Worm (Caenorhabditis elegans) whole organism, L2 larva: Measurements from ENCODE around the gene H04D03.7.

ENCODE experiments used
- C34F6.9 ChIP-seq: fragments of 150-350 bp; optimal IDR thresholded peaks from 2 replicates; lab custom pipeline; 2014; ENCODE audit warnings: missing biosample characterization, missing genetic modification characterization
- F13H6.1 ChIP-seq: sonication (generic microtip); optimal IDR thresholded peaks from 2 replicates; lab custom pipeline; 2016; ENCODE audit warnings: missing genetic modification characterization, missing compliant biosample characterization
- R02D3.7 ChIP-seq: fragments of 150-350 bp; optimal IDR thresholded peaks from 2 replicates; lab custom pipeline; 2014; ENCODE audit warnings: missing biosample characterization, missing genetic modification characterization
- Y55F3AM.14 ChIP-seq: fragments of 200-800 bp; sonication (Bioruptor generic); optimal IDR thresholded peaks from 2 replicates; lab custom pipeline; 2018; ENCODE audit warnings: mild to moderate bottlenecking, missing genetic modification characterization, missing compliant biosample characterization
- ZK546.5 ChIP-seq: sonication (generic microtip); optimal IDR thresholded peaks from 2 replicates; lab custom pipeline; 2017; ENCODE audit warnings: missing biosample characterization, missing genetic modification characterization
- alr-1 ChIP-seq: fragments of 150-350 bp; optimal IDR thresholded peaks from 2 replicates; lab custom pipeline; 2014; ENCODE audit warnings: missing biosample characterization, missing genetic modification characterization
- aly-2 ChIP-seq: fragments of 150-350 bp; optimal IDR thresholded peaks from 2 replicates; lab custom pipeline; 2014; ENCODE audit warnings: missing biosample characterization, missing genetic modification characterization
- ama-1 ChIP-seq: fragments of 150-350 bp; optimal IDR thresholded peaks from 2 replicates; lab custom pipeline; 2018; ENCODE audit warnings: inconsistent platforms
- blmp-1 ChIP-seq: sonication (generic microtip); optimal IDR thresholded peaks from 2 replicates; lab custom pipeline; 2017; ENCODE audit warnings: missing genetic modification characterization, mild to moderate bottlenecking, missing compliant biosample characterization, antibody characterized with exemption, moderate library complexity; ENCODE audit not compliant: insufficient read depth
- ceh-16 ChIP-seq: fragments of 150-350 bp; optimal IDR thresholded peaks from 2 replicates; lab custom pipeline; 2014; ENCODE audit warnings: missing biosample characterization, missing genetic modification characterization
- ceh-82 ChIP-seq: fragments of 150-350 bp; optimal IDR thresholded peaks from 2 replicates; lab custom pipeline; 2014; ENCODE audit warnings: missing biosample characterization, missing genetic modification characterization
- crh-2 ChIP-seq: sonication (generic microtip); optimal IDR thresholded peaks from 2 replicates; lab custom pipeline; 2017; ENCODE audit warnings: missing biosample characterization, missing genetic modification characterization
- dmd-4 ChIP-seq: sonication (generic microtip); optimal IDR thresholded peaks from 2 replicates; lab custom pipeline; 2017; ENCODE audit warnings: missing biosample characterization, missing genetic modification characterization
- egl-27 ChIP-seq: sonication (generic microtip); optimal IDR thresholded peaks from 3 replicates; lab custom pipeline; 2017; ENCODE audit warnings: missing biosample characterization, missing genetic modification reagents, missing genetic modification characterization
- elt-1 ChIP-seq: fragments of 150-350 bp; optimal IDR thresholded peaks from 2 replicates; lab custom pipeline; 2014; ENCODE audit warnings: missing biosample characterization, missing genetic modification characterization
- elt-3 ChIP-seq: sonication (generic microtip); optimal IDR thresholded peaks from 2 replicates; lab custom pipeline; 2017; ENCODE audit warnings: missing biosample characterization, missing genetic modification characterization
- fos-1 ChIP-seq: fragments of 150-350 bp; optimal IDR thresholded peaks from 2 replicates; lab custom pipeline; 2014; ENCODE audit warnings: missing biosample characterization, missing genetic modification characterization
- gmeb-1 ChIP-seq: fragments of 150-350 bp; optimal IDR thresholded peaks from 2 replicates; lab custom pipeline; 2014; ENCODE audit warnings: missing biosample characterization, missing genetic modification characterization
- lin-11 ChIP-seq: fragments of 150-350 bp; sonication (generic microtip); optimal IDR thresholded peaks from 2 replicates; lab custom pipeline; 2014; ENCODE audit warnings: missing biosample characterization, missing genetic modification characterization, inconsistent platforms, mixed read lengths
- lin-13 ChIP-seq: fragments of 150-350 bp; optimal IDR thresholded peaks from 2 replicates; lab custom pipeline; 2014; ENCODE audit warnings: missing biosample characterization, missing genetic modification reagents, missing genetic modification characterization
- lin-39 ChIP-seq: fragments of 150-350 bp; optimal IDR thresholded peaks from 2 replicates; lab custom pipeline; 2014; ENCODE audit warnings: missing biosample characterization, missing genetic modification reagents, missing genetic modification characterization
- lsy-2 ChIP-seq, 2 experiments: fragments of 150-350 bp in 1 of 2; sonication (generic microtip) in 1 of 2; optimal IDR thresholded peaks; 2 replicates each; lab custom pipeline; 2014 to 2017; ENCODE audit warnings: missing biosample characterization in 2 of 2, missing genetic modification characterization in 2 of 2
- mab-5 ChIP-seq: fragments of 150-350 bp; optimal IDR thresholded peaks from 2 replicates; lab custom pipeline; 2014; ENCODE audit warnings: missing biosample characterization, missing genetic modification characterization
- mbf-1 ChIP-seq: sonication (generic microtip); optimal IDR thresholded peaks from 2 replicates; lab custom pipeline; 2017; ENCODE audit warnings: missing biosample characterization, missing genetic modification characterization
- mdl-1 ChIP-seq, 2 experiments: fragments of 150-350 bp in 1 of 2; sonication (generic microtip) in 1 of 2; optimal IDR thresholded peaks; 2 replicates each; lab custom pipeline; 2017; ENCODE audit warnings: missing biosample characterization in 2 of 2, missing genetic modification characterization in 2 of 2
- nhr-10 ChIP-seq: sonication (generic microtip); optimal IDR thresholded peaks from 2 replicates; lab custom pipeline; 2017; ENCODE audit warnings: missing biosample characterization, missing genetic modification characterization
- nhr-11 ChIP-seq: fragments of 150-350 bp; optimal IDR thresholded peaks from 2 replicates; lab custom pipeline; 2014; ENCODE audit warnings: missing biosample characterization, missing genetic modification characterization
- nhr-12 ChIP-seq: fragments of 150-350 bp; optimal IDR thresholded peaks from 2 replicates; lab custom pipeline; 2014; ENCODE audit warnings: missing biosample characterization, missing genetic modification characterization
- nhr-129 ChIP-seq: fragments of 150-350 bp; optimal IDR thresholded peaks from 2 replicates; lab custom pipeline; 2014; ENCODE audit warnings: missing biosample characterization, missing genetic modification characterization
- nhr-21 ChIP-seq: fragments of 150-350 bp; optimal IDR thresholded peaks from 2 replicates; lab custom pipeline; 2014; ENCODE audit warnings: missing biosample characterization, missing genetic modification characterization
- nhr-23 ChIP-seq: fragments of 150-350 bp; optimal IDR thresholded peaks from 2 replicates; lab custom pipeline; 2014; ENCODE audit warnings: missing biosample characterization, missing genetic modification reagents, missing genetic modification characterization
- nhr-237 ChIP-seq: fragments of 150-350 bp; optimal IDR thresholded peaks from 2 replicates; lab custom pipeline; 2014; ENCODE audit warnings: missing biosample characterization, missing genetic modification characterization
- nhr-25 ChIP-seq: fragments of 150-350 bp; sonication (generic microtip); optimal IDR thresholded peaks from 3 replicates; lab custom pipeline; 2014; ENCODE audit warnings: missing biosample characterization, missing genetic modification characterization
- nhr-6 ChIP-seq: fragments of 150-350 bp; optimal IDR thresholded peaks from 2 replicates; lab custom pipeline; 2014; ENCODE audit warnings: missing biosample characterization, missing genetic modification characterization
- nhr-77 ChIP-seq: fragments of 150-350 bp; optimal IDR thresholded peaks from 2 replicates; lab custom pipeline; 2014; ENCODE audit warnings: missing biosample characterization, missing genetic modification characterization
- peb-1 ChIP-seq: fragments of 150-350 bp; optimal IDR thresholded peaks from 2 replicates; lab custom pipeline; 2014; ENCODE audit warnings: missing biosample characterization, missing genetic modification characterization
- sem-4 ChIP-seq: fragments of 150-350 bp; optimal IDR thresholded peaks from 2 replicates; lab custom pipeline; 2014; ENCODE audit warnings: missing biosample characterization, missing genetic modification reagents, missing genetic modification characterization
- skn-1 ChIP-seq: sonication (generic microtip); optimal IDR thresholded peaks from 2 replicates; lab custom pipeline; 2017; ENCODE audit warnings: missing biosample characterization, missing genetic modification characterization
- sma-3 ChIP-seq: sonication (generic microtip); optimal IDR thresholded peaks from 2 replicates; lab custom pipeline; 2016; ENCODE audit warnings: missing genetic modification reagents, missing genetic modification characterization, missing compliant biosample characterization
- sma-9 ChIP-seq, 2 experiments: fragments of 150-350 bp in 1 of 2; sonication (generic microtip) in 1 of 2; optimal IDR thresholded peaks; 2 replicates each; lab custom pipeline; 2014 to 2016; ENCODE audit warnings: missing genetic modification characterization in 2 of 2, mild to moderate bottlenecking in 1 of 2, missing biosample characterization in 1 of 2, missing compliant biosample characterization in 1 of 2, missing genetic modification reagents in 1 of 2, moderate library complexity in 1 of 2
- snpc-4 ChIP-seq: fragments of 150-350 bp; optimal IDR thresholded peaks from 2 replicates; lab custom pipeline; 2014; ENCODE audit warnings: missing biosample characterization, missing genetic modification characterization
- unc-39 ChIP-seq: fragments of 150-350 bp; optimal IDR thresholded peaks from 2 replicates; lab custom pipeline; 2014; ENCODE audit warnings: missing biosample characterization, missing genetic modification characterization
- unc-55 ChIP-seq: fragments of 150-350 bp; sonication (generic microtip); optimal IDR thresholded peaks from 3 replicates; lab custom pipeline; 2014; ENCODE audit warnings: missing biosample characterization, missing genetic modification reagents, missing genetic modification characterization
- unc-62 ChIP-seq: fragments of 150-350 bp; optimal IDR thresholded peaks from 2 replicates; lab custom pipeline; 2014; ENCODE audit warnings: missing biosample characterization, missing genetic modification reagents, missing genetic modification characterization
- zag-1 ChIP-seq: fragments of 150-350 bp; optimal IDR thresholded peaks from 2 replicates; lab custom pipeline; 2014; ENCODE audit warnings: missing biosample characterization, missing genetic modification characterization
- ztf-1 ChIP-seq: fragments of 200-800 bp; sonication (Bioruptor generic); conservative IDR thresholded peaks from 2 replicates; pipeline ENCODE4 v1.3.6; 2022; ENCODE audit warnings: missing genetic modification characterization, missing compliant biosample characterization
- ztf-11 ChIP-seq: sonication (generic microtip); optimal IDR thresholded peaks from 2 replicates; lab custom pipeline; 2017; ENCODE audit warnings: missing biosample characterization, missing genetic modification characterization
- ztf-4 ChIP-seq: fragments of 150-350 bp; optimal IDR thresholded peaks from 2 replicates; lab custom pipeline; 2014; ENCODE audit warnings: missing biosample characterization, missing genetic modification characterization

H04D03.7 gene

ce11 chrIII:10462935-10463548, 16.4 kb upstream of the H04D03.7 start:
- TF ChIP-seq unc-62 (GFP tag; lab: Kevin White, UChicago) (no peak), nhr-11 (no peak), sma-3 (GFP tag; lab: Kevin White, UChicago) (no peak), fos-1 (tag; lab: Kevin White, UChicago) (no peak), mab-5 (tag; lab: Kevin White, UChicago) (no peak), unc-39 (no peak), unc-55 (GFP tag; lab: Kevin White, UChicago) (no peak), elt-1 (tag; lab: Kevin White, UChicago) (no peak), lin-39 (tag; lab: Kevin White, UChicago) (no peak), lsy-2 (tag; optimal IDR thresholded peaks at IDR 0.05; lab: Kevin White, UChicago) (no peak), sem-4 (tag; lab: Kevin White, UChicago) (no peak), lin-11 (tag; lab: Kevin White, UChicago) (no peak), dmd-4 (tag; lab: Kevin White, UChicago) (no peak)

- peak; percentile 23 for TF ChIP-seq R02D3.7 (tag; lab: Kevin White, UChicago)
- peak; percentile 86 for TF ChIP-seq mab-5 (tag; lab: Kevin White, UChicago)
- TF ChIP-seq unc-62 (GFP tag; lab: Kevin White, UChicago) = no peak
- TF ChIP-seq sem-4 (tag; lab: Kevin White, UChicago) = peak; percentile 73
- TF ChIP-seq mbf-1 (tag; lab: Kevin White, UChicago) = no peak
- TF ChIP-seq aly-2 = no peak
- no peak for TF ChIP-seq blmp-1 (tag; lab: Kevin White, UChicago)
- TF ChIP-seq elt-3 = no peak
- TF ChIP-seq lin-13 (GFP tag; lab: Kevin White, UChicago) = peak; percentile 82
- peak; percentile 81 for TF ChIP-seq nhr-129 (tag; lab: Kevin White, UChicago)
- peak; percentile 47 for TF ChIP-seq fos-1 (tag; lab: Kevin White, UChicago)
- no peak for TF ChIP-seq ceh-82 (tag; lab: Kevin White, UChicago)
- no peak for TF ChIP-seq ama-1 (lab: Kevin White, UChicago)
- peak; percentile 43 for TF ChIP-seq ztf-4 (tag; lab: Kevin White, UChicago)
- TF ChIP-seq egl-27 (tag; lab: Kevin White, UChicago) = peak; percentile 38
- TF ChIP-seq gmeb-1 (tag; lab: Kevin White, UChicago) = peak; percentile 81
- no peak for TF ChIP-seq nhr-12 (tag; lab: Kevin White, UChicago)
- TF ChIP-seq snpc-4 (tag; lab: Kevin White, UChicago) = peak; percentile 27
- no peak for TF ChIP-seq ZK546.5
- TF ChIP-seq lin-11 (tag; lab: Kevin White, UChicago) = peak; percentile 69
- TF ChIP-seq crh-2 = peak; percentile 77
- peak; percentile 16 for TF ChIP-seq ceh-16 (tag; lab: Kevin White, UChicago)
- peak; percentile 78 for TF ChIP-seq sma-3 (GFP tag; lab: Kevin White, UChicago)
- TF ChIP-seq nhr-6 (tag; lab: Kevin White, UChicago) = no peak
- TF ChIP-seq nhr-21 = peak; percentile 48
- TF ChIP-seq nhr-11 = peak; percentile 1
- no peak for TF ChIP-seq elt-1 (tag; lab: Kevin White, UChicago)
- TF ChIP-seq alr-1 (tag; lab: Kevin White, UChicago) = no peak
- peak; percentile 57 for TF ChIP-seq zag-1 (tag; lab: Kevin White, UChicago)
- TF ChIP-seq dmd-4 (tag; lab: Kevin White, UChicago) = no peak
- TF ChIP-seq nhr-10 (tag; lab: Kevin White, UChicago) = peak; percentile 31
- TF ChIP-seq lin-39 (tag; lab: Kevin White, UChicago) = no peak
- peak; percentile 91 for TF ChIP-seq unc-55 (GFP tag; lab: Kevin White, UChicago)
- TF ChIP-seq unc-39 = no peak
- no peak for TF ChIP-seq nhr-23 (tag; lab: Kevin White, UChicago)
- TF ChIP-seq ztf-11 (tag; lab: Kevin White, UChicago) = peak; percentile 35
- peak; percentile 60 to 79 for TF ChIP-seq mdl-1 (tag; optimal IDR thresholded peaks at IDR 0.05; lab: Kevin White, UChicago)
- TF ChIP-seq ztf-1 (GFP tag; lab: Robert Waterston, UW) = no peak
- TF ChIP-seq skn-1 (tag; lab: Kevin White, UChicago) = peak; percentile 22
- TF ChIP-seq sma-9 (GFP tag; optimal IDR thresholded peaks at IDR 0.05; lab: Kevin White, UChicago) = peak; percentile 79
- TF ChIP-seq sma-9 (tag; optimal IDR thresholded peaks at IDR 0.05; lab: Kevin White, UChicago) = no peak
- no peak for TF ChIP-seq nhr-77
- peak; percentile 74 for TF ChIP-seq C34F6.9 (tag; lab: Kevin White, UChicago)
- peak; percentile 91 for TF ChIP-seq F13H6.1 (tag; lab: Kevin White, UChicago)
- TF ChIP-seq Y55F3AM.14 (GFP tag; lab: Kevin White, UChicago) = peak; percentile 86
- TF ChIP-seq peb-1 (tag; lab: Kevin White, UChicago) = no peak
- peak; percentile 68 to 81 for TF ChIP-seq lsy-2 (tag; optimal IDR thresholded peaks at IDR 0.05; lab: Kevin White, UChicago)
- TF ChIP-seq nhr-237 = no peak
- TF ChIP-seq nhr-25 (tag; lab: Kevin White, UChicago) = peak; percentile 74
- TF ChIP-seq, all 48 proteins: peak for 28
Observed at ce11 chrIII:10461164-10461546, 14.5 kb upstream of the H04D03.7 start, which contains the start of gene atx-2. Gene atx-2, plus strand, starts transcription at chrIII:10461389.
